Worm (Caenorhabditis elegans): ENCODE measurements around the gene C01B9.1.

- TF ChIP-seq flt-1 (GFP tag; IDR thresholded peaks at IDR 0.05) (no peak), tab-1 (GFP tag; IDR thresholded peaks at IDR 0.05) (no peak)
Measured at ce11 chrII:13783880-13784279, 12.5 kb downstream of the C01B9.1 start, which contains the start of gene C01B9.4.

Data from whole organism, midembryonic.